Worm (Caenorhabditis elegans): ENCODE data around the gene cdk-5.
A peak's percentile ranks its signal among the peaks of the same experiment; 100 is the strongest.

Gene cdk-5

DNA sequence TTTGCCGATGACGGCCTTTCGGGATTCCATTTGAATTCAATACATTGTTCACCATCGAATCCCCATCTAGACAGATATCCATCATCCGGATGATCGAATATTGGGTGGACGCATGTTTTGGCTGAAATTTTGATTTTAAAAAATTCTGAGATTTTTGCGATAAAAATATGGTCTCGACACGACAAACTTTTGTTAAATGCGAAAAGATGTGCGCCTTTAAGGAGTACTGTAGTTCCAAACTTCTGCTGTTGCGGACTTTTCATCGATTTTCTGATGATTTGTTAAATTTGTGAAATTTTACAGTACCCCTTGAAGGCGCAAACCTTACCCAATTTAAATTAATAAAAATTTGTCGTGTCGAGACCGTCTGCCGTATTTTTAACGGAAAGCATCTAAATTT, 38.3 kb downstream of the cdk-5 start:
- TF ChIP-seq F33H1.4 (GFP tag; IDR thresholded peaks at IDR 0.05) (peak; percentile 52; the same call in 1 of the 2 replicates), him-1 (tag; optimal IDR thresholded peaks at IDR 0.05) (peak; percentile 30), xnd-1 (tag; optimal IDR thresholded peaks at IDR 0.05) (peak; percentile 21), lsl-1 (GFP tag; optimal IDR thresholded peaks at IDR 0.05) (peak; percentile 75), F23B12.7 (tag; optimal IDR thresholded peaks at IDR 0.05; ENCODE audit: insufficient read depth) (no peak)

DNA sequence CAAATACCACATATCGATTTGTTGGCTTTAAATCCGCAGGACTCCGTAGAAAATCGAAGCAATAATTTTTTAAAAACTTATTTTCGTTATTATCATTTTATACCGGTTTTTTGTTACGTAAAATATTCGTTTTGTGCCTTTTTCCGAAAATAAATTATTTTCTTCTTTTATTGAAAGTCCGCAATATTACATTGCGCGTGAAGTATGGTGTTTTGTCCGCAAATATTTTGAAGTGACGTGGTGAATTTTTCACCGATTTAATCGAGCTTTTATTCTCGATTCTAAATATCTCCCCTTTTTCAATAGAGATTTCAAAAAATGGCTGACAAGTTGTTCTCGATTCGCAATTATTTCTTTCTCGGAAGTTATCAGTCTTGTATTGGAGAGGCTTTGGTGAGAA, 40.1 kb downstream of the cdk-5 start, which contains the start of gene cope-1:
Gene cope-1 (plus strand): TSS at position 229 of the 400 bp plus-strand sequence.
- TF ChIP-seq nhr-179 (tag; optimal IDR thresholded peaks at IDR 0.05) (no peak), let-607 (tag; optimal IDR thresholded peaks at IDR 0.05) (peak in 1 of 2 experiments; percentile 61)

DNA sequence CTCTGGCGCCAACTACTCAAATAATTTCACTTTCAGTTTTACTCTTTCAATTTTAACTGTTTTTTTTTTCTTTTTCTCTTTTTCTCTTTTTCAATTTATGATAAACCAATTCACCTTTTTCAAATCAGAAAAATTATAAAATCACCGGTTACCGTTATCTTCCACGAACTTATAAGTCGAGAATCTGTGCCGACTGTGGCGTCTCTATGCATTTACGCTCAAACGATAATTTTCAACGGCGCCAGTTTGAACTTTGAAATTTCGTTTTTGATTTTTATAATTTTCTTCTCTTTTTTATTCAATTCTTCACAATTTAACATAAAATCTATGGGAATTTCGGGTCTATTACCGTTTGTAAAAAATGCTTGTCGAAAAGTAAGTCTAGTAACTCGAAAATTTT, 42.7 kb downstream of the cdk-5 start, which contains the start of gene exo-1:
Gene exo-1 (plus strand): TSS at position 101 of the 400 bp plus-strand sequence.
- TF ChIP-seq dox-1 (GFP tag; IDR thresholded peaks at IDR 0.05) (0 out of 2 replicates have a peak, but pooled peaks have one; percentile 30), D2030.7 (GFP tag; IDR thresholded peaks at IDR 0.05) (peak; percentile 68), atf-7 (tag; optimal IDR thresholded peaks at IDR 0.05) (no peak), tbp1 (GFP tag; optimal IDR thresholded peaks at IDR 0.05) (peak; percentile 31), lin-35 (GFP tag; optimal IDR thresholded peaks at IDR 0.05) (peak in 1 of 3 experiments; percentile 83), ccch-3 (GFP tag; optimal IDR thresholded peaks at IDR 0.05) (no peak), attf-5 (GFP tag; optimal IDR thresholded peaks at IDR 0.05) (peak; percentile 78), mcd-1 (GFP tag; IDR thresholded peaks at IDR 0.05) (peak; percentile 85), F22D6.2 (tag; optimal IDR thresholded peaks at IDR 0.05) (no peak), lsl-1 (GFP tag; optimal IDR thresholded peaks at IDR 0.05) (peak; percentile 44), ceh-27 (GFP tag; optimal IDR thresholded peaks at IDR 0.05) (peak; percentile 46), Y56A3A.18 (GFP tag; IDR thresholded peaks at IDR 0.05) (no peak), lin-54 (GFP tag; optimal IDR thresholded peaks at IDR 0.05) (peak; percentile 82), dpl-1 (GFP tag; optimal IDR thresholded peaks at IDR 0.05) (peak; percentile 80), efl-1 (GFP tag; optimal IDR thresholded peaks at IDR 0.05) (peak; percentile 77), attf-3 (GFP tag; conservative IDR thresholded peaks at IDR 0.05) (0 out of 2 replicates have a peak, but pooled peaks have one; percentile 20), snpc-3.4 (tag; optimal IDR thresholded peaks at IDR 0.05) (peak; percentile 17), ceh-100 (GFP tag; IDR thresholded peaks at IDR 0.05) (peak; percentile 95), egrh-3 (GFP tag; IDR thresholded peaks at IDR 0.05) (0 out of 2 replicates have a peak, but pooled peaks have one; percentile 18), him-1 (tag; optimal IDR thresholded peaks at IDR 0.05) (peak; percentile 4), F23B12.7 (tag; optimal IDR thresholded peaks at IDR 0.05; ENCODE audit: insufficient read depth) (peak; percentile 95), zim-3 (tag; optimal IDR thresholded peaks at IDR 0.05) (no peak), unc-130 (GFP tag; optimal IDR thresholded peaks at IDR 0.05) (peak; percentile 53), F39B2.1 (GFP tag; IDR thresholded peaks at IDR 0.05) (no peak), ztf-18 (tag; optimal IDR thresholded peaks at IDR 0.05) (peak; percentile 41), F33H1.4 (GFP tag; IDR thresholded peaks at IDR 0.05) (peak; percentile 10; the same call in 1 of the 2 replicates), lag-1 (GFP tag; IDR thresholded peaks at IDR 0.05) (no peak), ceh-91 (GFP tag; IDR thresholded peaks at IDR 0.05) (peak; percentile 49), nhr-80 (tag; optimal IDR thresholded peaks at IDR 0.05) (peak; percentile 36)

DNA sequence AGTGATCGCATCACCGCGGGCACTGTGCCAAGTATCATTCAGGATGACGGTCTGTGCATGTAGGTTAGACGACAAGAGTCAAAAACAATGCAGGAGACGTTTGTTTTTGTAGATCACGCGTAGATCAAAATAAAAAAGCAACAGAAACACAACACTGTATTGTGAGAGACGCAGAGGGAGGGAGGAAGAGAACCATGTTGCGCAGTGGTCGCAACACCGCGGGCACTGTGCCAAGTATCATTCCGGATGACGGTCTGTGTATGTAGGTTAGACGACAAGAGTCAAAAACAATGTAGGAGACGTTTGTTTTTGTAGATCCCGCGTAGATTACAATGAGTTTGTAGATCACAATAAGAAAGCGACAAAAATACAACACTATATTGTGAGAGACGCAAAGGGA, 47.2 kb downstream of the cdk-5 start:
- TF ChIP-seq F37B4.10 (GFP tag; IDR thresholded peaks at IDR 0.05), result no peak
- peak; percentile 57 for TF ChIP-seq madf-6 (GFP tag; IDR thresholded peaks at IDR 0.05)
- TF ChIP-seq B0035.1 (tag; optimal IDR thresholded peaks at IDR 0.05), result no peak
- no peak for TF ChIP-seq lir-1 (GFP tag; conservative IDR thresholded peaks at IDR 0.05)
- TF ChIP-seq attf-6 (GFP tag; IDR thresholded peaks at IDR 0.05), result no peak
- 0 out of 2 replicates have a peak, but pooled peaks have one; percentile 21 for TF ChIP-seq D2030.7 (GFP tag; IDR thresholded peaks at IDR 0.05)
- TF ChIP-seq Y79H2A.3 (GFP tag; conservative IDR thresholded peaks at IDR 0.05), result no peak
- TF ChIP-seq snpc-1.3 (tag; optimal IDR thresholded peaks at IDR 0.05; ENCODE audit: insufficient read depth), result no peak
- no peak for TF ChIP-seq hsf-1 (GFP tag; IDR thresholded peaks at IDR 0.05)
- TF ChIP-seq nfya-1 (tag; optimal IDR thresholded peaks at IDR 0.05; ENCODE audit: borderline replicate concordance, insufficient read depth), result no peak
- no peak for TF ChIP-seq unc-130 (GFP tag; optimal IDR thresholded peaks at IDR 0.05)
- TF ChIP-seq tbp1 (GFP tag; optimal IDR thresholded peaks at IDR 0.05), result no peak
- no peak for TF ChIP-seq nhr-120 (GFP tag; IDR thresholded peaks at IDR 0.05)
- TF ChIP-seq lsl-1 (GFP tag; optimal IDR thresholded peaks at IDR 0.05), result peak; percentile 3
- TF ChIP-seq let-526 (GFP tag; IDR thresholded peaks at IDR 0.05), result no peak
- peak; percentile 34 for TF ChIP-seq xnd-1 (tag; optimal IDR thresholded peaks at IDR 0.05)

Measured in whole organism, young adult.